Worm (Caenorhabditis elegans) whole organism, midembryonic: ENCODE data around the gene F41E7.2.

Experiments used
- T22C8.4 ChIP-seq: fragments of 200-800 bp; sonication (Bioruptor generic); IDR thresholded peaks from 2 replicates; pipeline ENCODE4 v1.3.6; 2022; ENCODE audit warnings: missing genetic modification characterization, missing compliant biosample characterization
- cog-1 ChIP-seq: sonication (generic microtip); optimal IDR thresholded peaks from 2 replicates; lab custom pipeline; 2016; ENCODE audit warnings: missing genetic modification characterization, missing compliant biosample characterization
- flt-1 ChIP-seq: fragments of 200-800 bp; sonication (Bioruptor generic); IDR thresholded peaks from 2 replicates; pipeline ENCODE4 v1.3.6; 2022; ENCODE audit warnings: missing genetic modification characterization, missing compliant biosample characterization
- klf-2 ChIP-seq: fragments of 200-800 bp; sonication (Bioruptor generic); conservative IDR thresholded peaks from 2 replicates; pipeline ENCODE4 v1.3.6; 2022; ENCODE audit warnings: missing genetic modification reagents, missing genetic modification characterization, missing compliant biosample characterization
- med-1 ChIP-seq: sonication (generic microtip); optimal IDR thresholded peaks from 2 replicates; lab custom pipeline; 2017; ENCODE audit warnings: missing genetic modification characterization, mild to moderate bottlenecking, missing compliant biosample characterization, antibody characterized with exemption, missing genetic modification reagents; ENCODE audit not compliant: insufficient read depth
- ref-1 ChIP-seq: fragments of 200-800 bp; sonication (Bioruptor generic); conservative IDR thresholded peaks from 2 replicates; pipeline ENCODE4 v1.3.6; 2022; ENCODE audit warnings: missing genetic modification reagents, missing genetic modification characterization, missing compliant biosample characterization
- tab-1 ChIP-seq: fragments of 200-800 bp; sonication (Bioruptor generic); IDR thresholded peaks from 2 replicates; pipeline ENCODE4 v1.3.6; 2022; ENCODE audit warnings: missing genetic modification characterization, missing compliant biosample characterization
- ztf-23 ChIP-seq: fragments of 200-800 bp; sonication (Bioruptor generic); IDR thresholded peaks from 2 replicates; pipeline ENCODE4 v1.3.6; 2022; ENCODE audit warnings: missing genetic modification reagents, missing genetic modification characterization, missing compliant biosample characterization
- ztf-29 ChIP-seq: fragments of 200-800 bp; sonication (Bioruptor generic); IDR thresholded peaks from 2 replicates; pipeline ENCODE4 v1.3.6; 2022; ENCODE audit warnings: missing genetic modification reagents, missing genetic modification characterization, missing compliant biosample characterization

F41E7.2 gene

DNA sequence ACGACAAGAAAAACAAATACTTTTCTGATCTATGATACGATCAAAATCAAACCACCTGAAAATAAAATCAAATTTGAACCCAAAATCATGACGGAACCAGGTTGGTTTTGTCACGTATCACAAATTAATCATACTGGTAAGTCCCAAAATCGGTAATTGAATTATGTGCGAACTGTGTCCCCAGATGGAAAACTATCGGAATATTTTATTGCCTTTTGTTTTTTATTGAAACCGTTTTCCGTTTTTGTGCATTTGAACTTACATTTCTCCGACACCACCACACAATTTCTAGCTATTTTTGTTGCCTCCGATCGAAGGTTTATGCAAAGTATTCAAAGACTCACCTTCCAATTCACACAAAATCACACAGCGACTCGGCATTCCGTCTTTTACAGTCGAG lies at the start of gene F41E7.2:
TSS of gene F41E7.2 (plus strand) at position 301 of the 400 bp plus-strand sequence.
- no peak for TF ChIP-seq med-1 (GFP tag; lab: Kevin White, UChicago)
- TF ChIP-seq cog-1 = no peak
- no peak for TF ChIP-seq tab-1 (GFP tag; lab: Robert Waterston, UW)
- no peak for TF ChIP-seq T22C8.4 (GFP tag; lab: Robert Waterston, UW)
- TF ChIP-seq ztf-23 (GFP tag; lab: Robert Waterston, UW) = no peak
- no peak for TF ChIP-seq ref-1 (GFP tag; lab: Robert Waterston, UW)
- no peak for TF ChIP-seq klf-2 (GFP tag; lab: Robert Waterston, UW)
- no peak for TF ChIP-seq flt-1 (GFP tag; lab: Robert Waterston, UW)
- no peak for TF ChIP-seq ztf-29 (GFP tag; lab: Robert Waterston, UW)

DNA sequence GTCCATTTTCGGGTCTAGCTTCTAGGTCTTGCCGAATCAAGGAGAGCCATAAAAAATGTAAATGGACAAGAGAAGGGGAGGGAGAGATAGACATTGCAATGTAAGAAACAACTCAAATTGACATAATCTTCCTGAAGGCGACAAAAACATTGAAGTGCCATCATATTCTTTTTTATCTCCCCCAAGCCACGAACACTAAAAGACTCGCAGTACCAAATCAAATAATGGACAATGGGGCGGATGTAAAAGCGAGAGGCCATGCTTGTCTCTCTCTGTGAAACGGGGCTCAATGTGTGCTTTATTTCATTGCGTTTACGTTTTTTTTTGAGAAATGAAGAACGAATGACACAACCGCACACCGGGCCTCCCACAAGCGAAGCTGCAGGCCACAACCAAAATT lies 47.6 kb upstream of the F41E7.2 start:
- no peak for TF ChIP-seq klf-2 (GFP tag; lab: Robert Waterston, UW)
- TF ChIP-seq ztf-23 (GFP tag; lab: Robert Waterston, UW) = no peak
- TF ChIP-seq T22C8.4 (GFP tag; lab: Robert Waterston, UW) = no peak

DNA sequence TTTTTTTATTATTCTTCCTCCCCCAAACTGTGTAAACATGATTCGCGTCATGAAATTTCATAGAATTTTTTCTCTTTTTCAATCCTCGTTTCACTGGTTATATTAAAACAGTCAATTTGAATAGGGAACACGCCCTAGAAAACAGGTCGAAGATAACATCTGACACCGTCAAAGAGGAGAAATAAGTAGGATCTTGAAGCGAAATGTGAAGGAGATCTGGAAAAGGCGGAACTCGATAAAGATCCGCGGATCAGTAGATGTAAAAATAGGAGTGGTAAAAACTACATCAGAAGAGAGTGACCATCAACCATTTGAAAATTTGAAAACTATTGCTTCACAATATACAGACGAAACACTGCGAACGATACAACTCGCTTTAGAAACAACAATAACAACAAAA lies 46.3 kb upstream of the F41E7.2 start:
- no peak for TF ChIP-seq klf-2 (GFP tag; lab: Robert Waterston, UW)
- no peak for TF ChIP-seq ref-1 (GFP tag; lab: Robert Waterston, UW)
- no peak for TF ChIP-seq T22C8.4 (GFP tag; lab: Robert Waterston, UW)
- no peak for TF ChIP-seq flt-1 (GFP tag; lab: Robert Waterston, UW)
- no peak for TF ChIP-seq ztf-23 (GFP tag; lab: Robert Waterston, UW)

DNA sequence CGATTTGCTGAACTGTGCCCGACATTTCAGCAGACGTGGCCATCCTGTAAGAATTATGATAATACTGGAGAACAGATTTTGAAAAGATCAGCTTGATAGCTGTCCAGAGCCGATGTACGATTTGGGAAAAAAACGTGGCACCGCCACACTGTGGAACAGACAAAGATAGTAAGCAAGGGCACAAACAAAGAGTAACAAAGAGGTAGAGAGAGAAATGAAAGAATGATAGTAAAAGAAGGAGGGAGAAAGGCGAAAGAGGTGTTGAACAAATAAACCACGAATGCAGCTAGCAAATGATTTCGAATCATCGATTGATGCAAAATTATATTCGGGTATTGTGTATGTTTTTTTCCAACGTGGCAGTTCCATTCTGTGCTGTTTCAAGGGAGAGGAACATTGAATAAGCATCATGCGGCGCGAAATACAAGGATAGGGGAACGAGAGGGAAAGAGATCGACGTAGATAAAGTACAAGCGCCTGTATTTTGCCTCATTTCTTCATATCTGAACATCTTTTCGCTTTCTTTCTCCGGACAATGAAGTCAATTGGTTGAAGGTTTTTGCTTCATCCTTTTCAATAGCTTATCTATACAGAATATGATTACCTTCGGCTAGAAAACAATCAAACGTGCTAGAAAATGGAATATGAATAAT lies 45.3 kb upstream of the F41E7.2 start, which contains the start of gene C14H10.3:
TSS of gene C14H10.3 (minus strand) at position 44 of the 653 bp plus-strand sequence.
- TF ChIP-seq med-1 (GFP tag; lab: Kevin White, UChicago) (no peak), tab-1 (GFP tag; lab: Robert Waterston, UW) (no peak), ref-1 (GFP tag; lab: Robert Waterston, UW) (no peak), klf-2 (GFP tag; lab: Robert Waterston, UW) (no peak), ztf-29 (GFP tag; lab: Robert Waterston, UW) (no peak), T22C8.4 (GFP tag; lab: Robert Waterston, UW) (no peak), flt-1 (GFP tag; lab: Robert Waterston, UW) (no peak)

DNA sequence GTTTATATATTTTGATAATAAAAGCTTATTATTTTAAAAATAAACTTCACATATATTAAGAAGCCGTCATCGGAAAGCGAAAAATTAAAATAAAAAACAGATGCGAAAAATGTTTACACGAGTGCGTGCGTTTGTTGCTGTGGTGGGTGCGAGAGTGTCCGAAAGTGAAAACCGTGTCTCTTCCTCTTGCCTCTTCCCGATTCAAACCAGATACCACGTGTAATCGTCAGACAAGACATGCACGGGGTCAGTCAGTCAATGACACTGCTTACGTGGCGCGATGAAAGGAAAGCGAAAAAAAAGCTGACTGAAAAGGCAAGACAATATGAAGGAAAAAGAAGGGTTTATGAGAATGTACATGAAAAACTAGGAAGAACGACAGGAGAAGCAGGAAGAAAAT lies 42.6 kb upstream of the F41E7.2 start:
- TF ChIP-seq T22C8.4 (GFP tag; lab: Robert Waterston, UW) (no peak), ref-1 (GFP tag; lab: Robert Waterston, UW) (no peak), flt-1 (GFP tag; lab: Robert Waterston, UW) (no peak), klf-2 (GFP tag; lab: Robert Waterston, UW) (no peak), ztf-29 (GFP tag; lab: Robert Waterston, UW) (no peak), ztf-23 (GFP tag; lab: Robert Waterston, UW) (no peak), med-1 (GFP tag; lab: Kevin White, UChicago) (no peak), tab-1 (GFP tag; lab: Robert Waterston, UW) (no peak)

DNA sequence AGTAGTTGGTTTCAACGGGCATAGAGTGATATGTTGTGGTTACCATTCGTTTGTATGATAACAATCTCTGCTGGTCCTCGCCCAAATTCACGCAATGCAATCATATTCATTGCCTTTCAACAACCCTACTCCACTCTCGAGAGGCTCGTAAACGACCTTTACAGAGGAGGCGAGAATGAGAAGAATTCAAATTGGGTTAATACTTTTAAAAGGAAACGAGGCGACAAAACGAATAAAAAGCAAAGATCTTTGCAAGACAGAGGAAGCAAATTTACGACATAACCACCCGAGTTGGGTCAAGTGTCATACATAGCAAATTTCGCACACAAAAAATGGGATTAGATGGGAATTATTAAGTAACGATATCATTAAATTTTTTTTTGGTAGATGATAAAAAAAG lies 41.1 kb upstream of the F41E7.2 start:
- TF ChIP-seq ztf-23 (GFP tag; lab: Robert Waterston, UW) = no peak
- TF ChIP-seq flt-1 (GFP tag; lab: Robert Waterston, UW) = no peak
- no peak for TF ChIP-seq ztf-29 (GFP tag; lab: Robert Waterston, UW)
- TF ChIP-seq klf-2 (GFP tag; lab: Robert Waterston, UW) = no peak
- TF ChIP-seq T22C8.4 (GFP tag; lab: Robert Waterston, UW) = no peak
- TF ChIP-seq tab-1 (GFP tag; lab: Robert Waterston, UW) = no peak
- no peak for TF ChIP-seq ref-1 (GFP tag; lab: Robert Waterston, UW)
- TF ChIP-seq med-1 (GFP tag; lab: Kevin White, UChicago) = no peak
- TF ChIP-seq cog-1 = no peak

DNA sequence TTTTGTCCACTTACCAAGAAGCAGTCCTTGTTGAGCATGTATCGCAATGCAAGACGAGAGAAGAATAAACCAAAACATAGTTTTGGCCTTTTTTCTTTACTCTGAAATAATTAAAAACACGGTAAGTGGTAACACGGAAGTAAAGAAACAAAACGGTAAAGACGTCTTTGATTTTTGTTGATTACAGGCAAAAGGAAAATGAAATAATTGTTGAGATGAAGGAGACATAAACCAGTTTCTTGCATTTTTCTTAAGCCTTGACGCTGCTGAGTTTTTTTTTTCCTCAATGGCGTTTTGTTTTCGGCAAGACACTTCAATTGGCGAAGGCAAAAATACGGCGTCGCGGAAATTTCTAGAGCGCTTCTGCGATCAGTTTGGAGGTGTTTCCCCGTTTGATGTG lies 36.6 kb upstream of the F41E7.2 start, which contains the start of gene zipt-13:
TSS of gene zipt-13 (minus strand) at position 101 of the 400 bp plus-strand sequence.
- TF ChIP-seq med-1 (GFP tag; lab: Kevin White, UChicago) (no peak), ztf-29 (GFP tag; lab: Robert Waterston, UW) (no peak), flt-1 (GFP tag; lab: Robert Waterston, UW) (no peak), tab-1 (GFP tag; lab: Robert Waterston, UW) (no peak), klf-2 (GFP tag; lab: Robert Waterston, UW) (no peak), cog-1 (no peak), T22C8.4 (GFP tag; lab: Robert Waterston, UW) (no peak), ref-1 (GFP tag; lab: Robert Waterston, UW) (no peak)

DNA sequence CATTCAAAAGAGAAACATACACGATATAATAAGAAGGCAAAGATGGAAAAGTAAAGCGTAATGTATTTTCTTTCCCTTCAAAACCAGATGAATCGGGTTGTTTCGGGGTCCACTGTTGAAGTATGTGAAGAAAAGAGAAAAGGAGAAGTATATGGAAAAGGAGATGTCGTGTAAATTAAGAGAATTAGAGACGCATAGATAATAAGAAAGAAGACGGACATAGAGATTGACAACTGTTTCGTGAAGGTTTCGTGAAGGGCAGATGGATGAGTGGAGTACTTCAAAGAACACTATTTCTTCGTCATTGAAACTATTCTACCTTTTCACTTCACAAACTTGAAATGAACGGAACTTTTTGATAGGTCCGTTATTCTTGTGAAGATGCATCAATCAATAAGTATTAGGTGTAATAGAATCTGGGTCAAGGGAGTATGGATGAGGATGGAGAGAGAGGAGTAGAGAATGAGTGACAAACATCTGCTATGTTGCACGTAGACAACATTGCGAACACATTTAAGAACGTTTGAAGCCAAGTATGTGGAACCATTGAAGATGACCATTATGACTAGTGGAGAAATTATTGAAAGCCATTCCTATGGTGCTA lies 35.2 kb upstream of the F41E7.2 start:
- TF ChIP-seq klf-2 (GFP tag; lab: Robert Waterston, UW) = no peak
- TF ChIP-seq cog-1 = no peak
- TF ChIP-seq T22C8.4 (GFP tag; lab: Robert Waterston, UW) = no peak
- TF ChIP-seq ref-1 (GFP tag; lab: Robert Waterston, UW) = no peak
- no peak for TF ChIP-seq tab-1 (GFP tag; lab: Robert Waterston, UW)
- no peak for TF ChIP-seq med-1 (GFP tag; lab: Kevin White, UChicago)
- no peak for TF ChIP-seq ztf-29 (GFP tag; lab: Robert Waterston, UW)
- TF ChIP-seq ztf-23 (GFP tag; lab: Robert Waterston, UW) = no peak
- TF ChIP-seq flt-1 (GFP tag; lab: Robert Waterston, UW) = no peak

DNA sequence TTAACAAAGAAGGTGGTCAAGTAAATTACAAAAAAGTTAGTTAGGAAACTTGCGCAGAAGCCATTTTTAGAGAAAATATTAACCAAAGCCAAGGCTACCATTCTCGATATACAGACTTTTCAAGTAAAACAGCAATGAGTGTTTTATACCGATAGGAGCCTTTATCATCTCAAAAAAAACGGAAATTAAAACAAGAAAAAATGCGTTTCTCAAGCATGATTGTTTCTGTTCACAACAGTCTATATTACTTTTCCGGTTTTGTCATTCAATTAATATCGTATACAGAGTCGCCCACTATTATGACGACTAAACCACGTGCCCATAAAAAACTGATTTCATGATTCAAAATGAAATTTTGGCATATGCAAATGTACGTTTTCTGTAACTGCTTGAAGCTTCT lies 32.6 kb upstream of the F41E7.2 start, which contains the start of gene str-74:
TSS of gene str-74 (minus strand) at position 101 of the 400 bp plus-strand sequence.
- TF ChIP-seq ztf-23 (GFP tag; lab: Robert Waterston, UW) (no peak), tab-1 (GFP tag; lab: Robert Waterston, UW) (no peak), klf-2 (GFP tag; lab: Robert Waterston, UW) (no peak), T22C8.4 (GFP tag; lab: Robert Waterston, UW) (no peak), flt-1 (GFP tag; lab: Robert Waterston, UW) (no peak), ref-1 (GFP tag; lab: Robert Waterston, UW) (no peak)
